Worm (Caenorhabditis elegans): ENCODE measurements around the gene skih-2.

DNA sequence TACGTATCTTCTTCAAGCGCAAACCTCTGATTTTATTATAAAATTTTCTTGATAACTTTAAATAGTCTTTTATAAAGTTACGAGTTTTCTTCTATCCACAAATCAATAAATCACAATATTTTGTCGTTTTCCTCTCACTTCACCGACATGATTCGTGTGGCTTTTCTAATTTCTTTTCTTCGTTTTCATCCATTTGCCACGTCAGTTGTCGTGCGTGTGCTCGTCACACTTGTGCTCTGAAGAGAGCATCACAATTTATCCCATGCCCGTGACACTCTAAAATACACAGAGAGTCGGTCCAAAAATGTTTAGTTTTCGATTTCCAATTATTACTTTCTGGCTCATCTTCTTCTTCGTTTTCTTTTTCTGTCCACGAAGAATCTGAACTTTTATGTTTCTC is 30.3 kb downstream of the skih-2 start:
- no peak for TF ChIP-seq ztf-11 (tag; optimal IDR thresholded peaks at IDR 0.05)
- TF ChIP-seq nhr-25 (tag; optimal IDR thresholded peaks at IDR 0.05) = no peak
- TF ChIP-seq egl-27 (tag; optimal IDR thresholded peaks at IDR 0.05) = no peak
- TF ChIP-seq nhr-237 (tag; optimal IDR thresholded peaks at IDR 0.05) = no peak
- TF ChIP-seq R02D3.7 (tag; optimal IDR thresholded peaks at IDR 0.05) = no peak
